Worm (Caenorhabditis elegans) whole organism, L2 larva: ENCODE measurements around the gene Y39G8B.7.

ENCODE experiments used
- C34F6.9 ChIP-seq: fragments of 150-350 bp; optimal IDR thresholded peaks from 2 replicates; lab custom pipeline; 2014; ENCODE audit warnings: missing biosample characterization, missing genetic modification characterization
- R02D3.7 ChIP-seq: fragments of 150-350 bp; optimal IDR thresholded peaks from 2 replicates; lab custom pipeline; 2014; ENCODE audit warnings: missing biosample characterization, missing genetic modification characterization
- Y55F3AM.14 ChIP-seq: fragments of 200-800 bp; sonication (Bioruptor generic); optimal IDR thresholded peaks from 2 replicates; lab custom pipeline; 2018; ENCODE audit warnings: mild to moderate bottlenecking, missing genetic modification characterization, missing compliant biosample characterization
- ZK546.5 ChIP-seq: sonication (generic microtip); optimal IDR thresholded peaks from 2 replicates; lab custom pipeline; 2017; ENCODE audit warnings: missing biosample characterization, missing genetic modification characterization
- alr-1 ChIP-seq: fragments of 150-350 bp; optimal IDR thresholded peaks from 2 replicates; lab custom pipeline; 2014; ENCODE audit warnings: missing biosample characterization, missing genetic modification characterization
- ama-1 ChIP-seq: fragments of 150-350 bp; optimal IDR thresholded peaks from 2 replicates; lab custom pipeline; 2018; ENCODE audit warnings: inconsistent platforms
- blmp-1 ChIP-seq: sonication (generic microtip); optimal IDR thresholded peaks from 2 replicates; lab custom pipeline; 2017; ENCODE audit warnings: missing genetic modification characterization, mild to moderate bottlenecking, missing compliant biosample characterization, antibody characterized with exemption, moderate library complexity; ENCODE audit not compliant: insufficient read depth
- ceh-16 ChIP-seq: fragments of 150-350 bp; optimal IDR thresholded peaks from 2 replicates; lab custom pipeline; 2014; ENCODE audit warnings: missing biosample characterization, missing genetic modification characterization
- crh-2 ChIP-seq: sonication (generic microtip); optimal IDR thresholded peaks from 2 replicates; lab custom pipeline; 2017; ENCODE audit warnings: missing biosample characterization, missing genetic modification characterization
- dmd-4 ChIP-seq: sonication (generic microtip); optimal IDR thresholded peaks from 2 replicates; lab custom pipeline; 2017; ENCODE audit warnings: missing biosample characterization, missing genetic modification characterization
- egl-27 ChIP-seq: sonication (generic microtip); optimal IDR thresholded peaks from 3 replicates; lab custom pipeline; 2017; ENCODE audit warnings: missing biosample characterization, missing genetic modification reagents, missing genetic modification characterization
- fos-1 ChIP-seq: fragments of 150-350 bp; optimal IDR thresholded peaks from 2 replicates; lab custom pipeline; 2014; ENCODE audit warnings: missing biosample characterization, missing genetic modification characterization
- gmeb-1 ChIP-seq: fragments of 150-350 bp; optimal IDR thresholded peaks from 2 replicates; lab custom pipeline; 2014; ENCODE audit warnings: missing biosample characterization, missing genetic modification characterization
- lin-11 ChIP-seq: fragments of 150-350 bp; sonication (generic microtip); optimal IDR thresholded peaks from 2 replicates; lab custom pipeline; 2014; ENCODE audit warnings: missing biosample characterization, missing genetic modification characterization, inconsistent platforms, mixed read lengths
- lsy-2 ChIP-seq, 2 experiments: fragments of 150-350 bp in 1 of 2; sonication (generic microtip) in 1 of 2; optimal IDR thresholded peaks; 2 replicates each; lab custom pipeline; 2014 to 2017; ENCODE audit warnings: missing biosample characterization in 2 of 2, missing genetic modification characterization in 2 of 2
- mab-5 ChIP-seq: fragments of 150-350 bp; optimal IDR thresholded peaks from 2 replicates; lab custom pipeline; 2014; ENCODE audit warnings: missing biosample characterization, missing genetic modification characterization
- mbf-1 ChIP-seq: sonication (generic microtip); optimal IDR thresholded peaks from 2 replicates; lab custom pipeline; 2017; ENCODE audit warnings: missing biosample characterization, missing genetic modification characterization
- mdl-1 ChIP-seq, 2 experiments: fragments of 150-350 bp in 1 of 2; sonication (generic microtip) in 1 of 2; optimal IDR thresholded peaks; 2 replicates each; lab custom pipeline; 2017; ENCODE audit warnings: missing biosample characterization in 2 of 2, missing genetic modification characterization in 2 of 2
- nhr-10 ChIP-seq: sonication (generic microtip); optimal IDR thresholded peaks from 2 replicates; lab custom pipeline; 2017; ENCODE audit warnings: missing biosample characterization, missing genetic modification characterization
- nhr-11 ChIP-seq: fragments of 150-350 bp; optimal IDR thresholded peaks from 2 replicates; lab custom pipeline; 2014; ENCODE audit warnings: missing biosample characterization, missing genetic modification characterization
- nhr-12 ChIP-seq: fragments of 150-350 bp; optimal IDR thresholded peaks from 2 replicates; lab custom pipeline; 2014; ENCODE audit warnings: missing biosample characterization, missing genetic modification characterization
- nhr-129 ChIP-seq: fragments of 150-350 bp; optimal IDR thresholded peaks from 2 replicates; lab custom pipeline; 2014; ENCODE audit warnings: missing biosample characterization, missing genetic modification characterization
- nhr-21 ChIP-seq: fragments of 150-350 bp; optimal IDR thresholded peaks from 2 replicates; lab custom pipeline; 2014; ENCODE audit warnings: missing biosample characterization, missing genetic modification characterization
- nhr-237 ChIP-seq: fragments of 150-350 bp; optimal IDR thresholded peaks from 2 replicates; lab custom pipeline; 2014; ENCODE audit warnings: missing biosample characterization, missing genetic modification characterization
- sem-4 ChIP-seq: fragments of 150-350 bp; optimal IDR thresholded peaks from 2 replicates; lab custom pipeline; 2014; ENCODE audit warnings: missing biosample characterization, missing genetic modification reagents, missing genetic modification characterization
- skn-1 ChIP-seq: sonication (generic microtip); optimal IDR thresholded peaks from 2 replicates; lab custom pipeline; 2017; ENCODE audit warnings: missing biosample characterization, missing genetic modification characterization
- sma-3 ChIP-seq: sonication (generic microtip); optimal IDR thresholded peaks from 2 replicates; lab custom pipeline; 2016; ENCODE audit warnings: missing genetic modification reagents, missing genetic modification characterization, missing compliant biosample characterization
- snpc-4 ChIP-seq: fragments of 150-350 bp; optimal IDR thresholded peaks from 2 replicates; lab custom pipeline; 2014; ENCODE audit warnings: missing biosample characterization, missing genetic modification characterization
- unc-39 ChIP-seq: fragments of 150-350 bp; optimal IDR thresholded peaks from 2 replicates; lab custom pipeline; 2014; ENCODE audit warnings: missing biosample characterization, missing genetic modification characterization
- unc-55 ChIP-seq: fragments of 150-350 bp; sonication (generic microtip); optimal IDR thresholded peaks from 3 replicates; lab custom pipeline; 2014; ENCODE audit warnings: missing biosample characterization, missing genetic modification reagents, missing genetic modification characterization
- zag-1 ChIP-seq: fragments of 150-350 bp; optimal IDR thresholded peaks from 2 replicates; lab custom pipeline; 2014; ENCODE audit warnings: missing biosample characterization, missing genetic modification characterization
- ztf-1 ChIP-seq: fragments of 200-800 bp; sonication (Bioruptor generic); conservative IDR thresholded peaks from 2 replicates; pipeline ENCODE4 v1.3.6; 2022; ENCODE audit warnings: missing genetic modification characterization, missing compliant biosample characterization
- ztf-4 ChIP-seq: fragments of 150-350 bp; optimal IDR thresholded peaks from 2 replicates; lab custom pipeline; 2014; ENCODE audit warnings: missing biosample characterization, missing genetic modification characterization

Y39G8B.7 gene

ce11 chrII:14016865-14017264 lies 22.0 kb upstream of the Y39G8B.7 start, which contains the start of gene cyp-37A1:
Gene cyp-37A1 (minus strand): TSS chrII:14016965.
- TF ChIP-seq mdl-1 (tag; optimal IDR thresholded peaks at IDR 0.05; lab: Kevin White, UChicago): no peak
- TF ChIP-seq fos-1 (tag; lab: Kevin White, UChicago): no peak
- TF ChIP-seq snpc-4 (tag; lab: Kevin White, UChicago): no peak
- TF ChIP-seq nhr-12: no peak
- TF ChIP-seq gmeb-1: no peak
- TF ChIP-seq unc-39: no peak
- no peak for TF ChIP-seq R02D3.7 (tag; lab: Kevin White, UChicago)
- TF ChIP-seq ceh-16: no peak
- TF ChIP-seq zag-1: no peak
- no peak for TF ChIP-seq mab-5
- TF ChIP-seq dmd-4 (tag; lab: Kevin White, UChicago): no peak
- no peak for TF ChIP-seq nhr-129 (tag; lab: Kevin White, UChicago)
- no peak for TF ChIP-seq C34F6.9
- no peak for TF ChIP-seq nhr-11 (tag; lab: Kevin White, UChicago)

- TF ChIP-seq alr-1 (tag; lab: Kevin White, UChicago) (no peak), sma-3 (GFP tag; lab: Kevin White, UChicago) (no peak), ztf-1 (GFP tag; lab: Robert Waterston, UW) (no peak), crh-2 (tag; lab: Kevin White, UChicago) (no peak), Y55F3AM.14 (no peak), unc-55 (GFP tag; lab: Kevin White, UChicago) (no peak), dmd-4 (tag; lab: Kevin White, UChicago) (no peak), skn-1 (no peak), nhr-129 (tag; lab: Kevin White, UChicago) (no peak), lin-11 (tag; lab: Kevin White, UChicago) (no peak), sem-4 (no peak), ZK546.5 (tag; lab: Kevin White, UChicago) (no peak)
Measured at ce11 chrII:14014637-14015036, 19.8 kb upstream of the Y39G8B.7 start.

ce11 chrII:14010656-14011376 lies 16.0 kb upstream of the Y39G8B.7 start, which contains the start of gene F01D5.8:
Gene F01D5.8 (plus strand): TSS chrII:14010706.
- TF ChIP-seq nhr-10 (tag; lab: Kevin White, UChicago): no peak
- TF ChIP-seq fos-1 (tag; lab: Kevin White, UChicago): peak; percentile 75
- peak; percentile 47 for TF ChIP-seq snpc-4 (tag; lab: Kevin White, UChicago)

ce11 chrII:14008359-14008758 lies 13.5 kb upstream of the Y39G8B.7 start, which contains the start of gene F01D5.7:
Gene F01D5.7 (plus strand): TSS chrII:14008659.
- TF ChIP-seq mbf-1 (tag; lab: Kevin White, UChicago) (no peak), blmp-1 (tag; lab: Kevin White, UChicago) (no peak), lsy-2 (tag; optimal IDR thresholded peaks at IDR 0.05; lab: Kevin White, UChicago) (no peak), nhr-237 (tag; lab: Kevin White, UChicago) (no peak), nhr-129 (tag; lab: Kevin White, UChicago) (no peak), C34F6.9 (no peak), nhr-12 (no peak), ama-1 (lab: Kevin White, UChicago) (no peak), lin-11 (tag; lab: Kevin White, UChicago) (no peak), nhr-10 (tag; lab: Kevin White, UChicago) (no peak), nhr-21 (tag; lab: Kevin White, UChicago) (no peak), egl-27 (tag; lab: Kevin White, UChicago) (no peak), gmeb-1 (no peak)

- TF ChIP-seq R02D3.7 (tag; lab: Kevin White, UChicago): no peak
- TF ChIP-seq ztf-4 (tag; lab: Kevin White, UChicago): no peak
- TF ChIP-seq nhr-237 (tag; lab: Kevin White, UChicago): no peak
Measured at ce11 chrII:14006210-14006609, 11.4 kb upstream of the Y39G8B.7 start, which contains the start of gene F01D5.6. Gene F01D5.6 (plus strand): TSS chrII:14006510.
